Worm (Caenorhabditis elegans) whole organism, L2 larva: Measurements from ENCODE around the gene gst-13.
A peak's percentile ranks its signal among the peaks of the same experiment; 100 is the strongest.

ENCODE experiments used
- C34F6.9 ChIP-seq: fragments of 150-350 bp; optimal IDR thresholded peaks from 2 replicates; lab custom pipeline; 2014; ENCODE audit warnings: missing biosample characterization, missing genetic modification characterization
- F13H6.1 ChIP-seq: sonication (generic microtip); optimal IDR thresholded peaks from 2 replicates; lab custom pipeline; 2016; ENCODE audit warnings: missing genetic modification characterization, missing compliant biosample characterization
- Y55F3AM.14 ChIP-seq: fragments of 200-800 bp; sonication (Bioruptor generic); optimal IDR thresholded peaks from 2 replicates; lab custom pipeline; 2018; ENCODE audit warnings: mild to moderate bottlenecking, missing genetic modification characterization, missing compliant biosample characterization
- ZK546.5 ChIP-seq: sonication (generic microtip); optimal IDR thresholded peaks from 2 replicates; lab custom pipeline; 2017; ENCODE audit warnings: missing biosample characterization, missing genetic modification characterization
- alr-1 ChIP-seq: fragments of 150-350 bp; optimal IDR thresholded peaks from 2 replicates; lab custom pipeline; 2014; ENCODE audit warnings: missing biosample characterization, missing genetic modification characterization
- ama-1 ChIP-seq: fragments of 150-350 bp; optimal IDR thresholded peaks from 2 replicates; lab custom pipeline; 2018; ENCODE audit warnings: inconsistent platforms
- ceh-16 ChIP-seq: fragments of 150-350 bp; optimal IDR thresholded peaks from 2 replicates; lab custom pipeline; 2014; ENCODE audit warnings: missing biosample characterization, missing genetic modification characterization
- crh-2 ChIP-seq: sonication (generic microtip); optimal IDR thresholded peaks from 2 replicates; lab custom pipeline; 2017; ENCODE audit warnings: missing biosample characterization, missing genetic modification characterization
- dmd-4 ChIP-seq: sonication (generic microtip); optimal IDR thresholded peaks from 2 replicates; lab custom pipeline; 2017; ENCODE audit warnings: missing biosample characterization, missing genetic modification characterization
- egl-27 ChIP-seq: sonication (generic microtip); optimal IDR thresholded peaks from 3 replicates; lab custom pipeline; 2017; ENCODE audit warnings: missing biosample characterization, missing genetic modification reagents, missing genetic modification characterization
- elt-1 ChIP-seq: fragments of 150-350 bp; optimal IDR thresholded peaks from 2 replicates; lab custom pipeline; 2014; ENCODE audit warnings: missing biosample characterization, missing genetic modification characterization
- fos-1 ChIP-seq: fragments of 150-350 bp; optimal IDR thresholded peaks from 2 replicates; lab custom pipeline; 2014; ENCODE audit warnings: missing biosample characterization, missing genetic modification characterization
- lin-11 ChIP-seq: fragments of 150-350 bp; sonication (generic microtip); optimal IDR thresholded peaks from 2 replicates; lab custom pipeline; 2014; ENCODE audit warnings: missing biosample characterization, missing genetic modification characterization, inconsistent platforms, mixed read lengths
- lin-13 ChIP-seq: fragments of 150-350 bp; optimal IDR thresholded peaks from 2 replicates; lab custom pipeline; 2014; ENCODE audit warnings: missing biosample characterization, missing genetic modification reagents, missing genetic modification characterization
- lsy-2 ChIP-seq, 2 experiments: fragments of 150-350 bp in 1 of 2; sonication (generic microtip) in 1 of 2; optimal IDR thresholded peaks; 2 replicates each; lab custom pipeline; 2014 to 2017; ENCODE audit warnings: missing biosample characterization in 2 of 2, missing genetic modification characterization in 2 of 2
- mab-5 ChIP-seq: fragments of 150-350 bp; optimal IDR thresholded peaks from 2 replicates; lab custom pipeline; 2014; ENCODE audit warnings: missing biosample characterization, missing genetic modification characterization
- mbf-1 ChIP-seq: sonication (generic microtip); optimal IDR thresholded peaks from 2 replicates; lab custom pipeline; 2017; ENCODE audit warnings: missing biosample characterization, missing genetic modification characterization
- mdl-1 ChIP-seq, 2 experiments: fragments of 150-350 bp in 1 of 2; sonication (generic microtip) in 1 of 2; optimal IDR thresholded peaks; 2 replicates each; lab custom pipeline; 2017; ENCODE audit warnings: missing biosample characterization in 2 of 2, missing genetic modification characterization in 2 of 2
- nhr-10 ChIP-seq: sonication (generic microtip); optimal IDR thresholded peaks from 2 replicates; lab custom pipeline; 2017; ENCODE audit warnings: missing biosample characterization, missing genetic modification characterization
- nhr-11 ChIP-seq: fragments of 150-350 bp; optimal IDR thresholded peaks from 2 replicates; lab custom pipeline; 2014; ENCODE audit warnings: missing biosample characterization, missing genetic modification characterization
- nhr-129 ChIP-seq: fragments of 150-350 bp; optimal IDR thresholded peaks from 2 replicates; lab custom pipeline; 2014; ENCODE audit warnings: missing biosample characterization, missing genetic modification characterization
- nhr-21 ChIP-seq: fragments of 150-350 bp; optimal IDR thresholded peaks from 2 replicates; lab custom pipeline; 2014; ENCODE audit warnings: missing biosample characterization, missing genetic modification characterization
- nhr-237 ChIP-seq: fragments of 150-350 bp; optimal IDR thresholded peaks from 2 replicates; lab custom pipeline; 2014; ENCODE audit warnings: missing biosample characterization, missing genetic modification characterization
- nhr-25 ChIP-seq: fragments of 150-350 bp; sonication (generic microtip); optimal IDR thresholded peaks from 3 replicates; lab custom pipeline; 2014; ENCODE audit warnings: missing biosample characterization, missing genetic modification characterization
- nhr-6 ChIP-seq: fragments of 150-350 bp; optimal IDR thresholded peaks from 2 replicates; lab custom pipeline; 2014; ENCODE audit warnings: missing biosample characterization, missing genetic modification characterization
- nhr-77 ChIP-seq: fragments of 150-350 bp; optimal IDR thresholded peaks from 2 replicates; lab custom pipeline; 2014; ENCODE audit warnings: missing biosample characterization, missing genetic modification characterization
- peb-1 ChIP-seq: fragments of 150-350 bp; optimal IDR thresholded peaks from 2 replicates; lab custom pipeline; 2014; ENCODE audit warnings: missing biosample characterization, missing genetic modification characterization
- sem-4 ChIP-seq: fragments of 150-350 bp; optimal IDR thresholded peaks from 2 replicates; lab custom pipeline; 2014; ENCODE audit warnings: missing biosample characterization, missing genetic modification reagents, missing genetic modification characterization
- sma-3 ChIP-seq: sonication (generic microtip); optimal IDR thresholded peaks from 2 replicates; lab custom pipeline; 2016; ENCODE audit warnings: missing genetic modification reagents, missing genetic modification characterization, missing compliant biosample characterization
- sma-9 ChIP-seq, 2 experiments: fragments of 150-350 bp in 1 of 2; sonication (generic microtip) in 1 of 2; optimal IDR thresholded peaks; 2 replicates each; lab custom pipeline; 2014 to 2016; ENCODE audit warnings: missing genetic modification characterization in 2 of 2, mild to moderate bottlenecking in 1 of 2, missing biosample characterization in 1 of 2, missing compliant biosample characterization in 1 of 2, missing genetic modification reagents in 1 of 2, moderate library complexity in 1 of 2
- unc-55 ChIP-seq: fragments of 150-350 bp; sonication (generic microtip); optimal IDR thresholded peaks from 3 replicates; lab custom pipeline; 2014; ENCODE audit warnings: missing biosample characterization, missing genetic modification reagents, missing genetic modification characterization
- zag-1 ChIP-seq: fragments of 150-350 bp; optimal IDR thresholded peaks from 2 replicates; lab custom pipeline; 2014; ENCODE audit warnings: missing biosample characterization, missing genetic modification characterization
- ztf-1 ChIP-seq: fragments of 200-800 bp; sonication (Bioruptor generic); conservative IDR thresholded peaks from 2 replicates; pipeline ENCODE4 v1.3.6; 2022; ENCODE audit warnings: missing genetic modification characterization, missing compliant biosample characterization
- ztf-11 ChIP-seq: sonication (generic microtip); optimal IDR thresholded peaks from 2 replicates; lab custom pipeline; 2017; ENCODE audit warnings: missing biosample characterization, missing genetic modification characterization
- ztf-4 ChIP-seq: fragments of 150-350 bp; optimal IDR thresholded peaks from 2 replicates; lab custom pipeline; 2014; ENCODE audit warnings: missing biosample characterization, missing genetic modification characterization

The gst-13 gene

ce11 chrII:9263784-9264183 lies 32.5 kb downstream of the gst-13 start:
- TF ChIP-seq sma-9 (GFP tag; optimal IDR thresholded peaks at IDR 0.05; lab: Kevin White, UChicago) (peak; percentile 17), sma-9 (tag; optimal IDR thresholded peaks at IDR 0.05; lab: Kevin White, UChicago) (no peak), nhr-129 (tag; lab: Kevin White, UChicago) (peak; percentile 22), lsy-2 (tag; optimal IDR thresholded peaks at IDR 0.05; lab: Kevin White, UChicago) (peak in 1 of 2 experiments; percentile 49), sma-3 (GFP tag; lab: Kevin White, UChicago) (no peak), C34F6.9 (tag; lab: Kevin White, UChicago) (peak; percentile 53)

DNA sequence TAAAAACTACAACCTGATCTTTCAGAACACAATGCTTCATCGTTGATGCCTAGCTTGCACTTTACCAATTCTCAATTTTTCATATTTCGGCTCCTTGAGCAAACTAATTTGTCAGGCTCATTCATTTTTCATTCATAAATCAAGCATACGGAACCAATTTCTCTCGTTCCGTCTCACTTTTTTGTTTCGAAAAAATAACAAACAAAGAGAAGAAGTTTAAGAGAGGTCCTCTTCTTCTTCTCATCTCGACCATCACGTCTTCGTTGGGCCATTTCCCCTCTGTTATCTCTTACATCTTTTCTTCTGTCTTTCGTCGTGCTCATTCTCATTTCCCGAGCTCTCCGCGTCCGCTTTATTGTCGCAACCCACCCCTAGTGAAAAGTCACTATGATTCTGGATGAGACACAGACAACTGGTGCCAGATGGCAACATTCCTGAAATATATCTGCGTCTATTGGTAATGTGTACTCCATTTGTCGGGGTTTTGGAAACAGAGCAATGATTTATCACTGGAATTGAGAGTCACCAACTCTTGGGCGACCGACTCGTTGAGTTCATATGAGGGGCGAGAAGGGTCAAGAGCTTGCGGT lies 33.5 kb downstream of the gst-13 start:
- TF ChIP-seq mbf-1 (tag; lab: Kevin White, UChicago) (no peak), lsy-2 (tag; optimal IDR thresholded peaks at IDR 0.05; lab: Kevin White, UChicago) (peak in 1 of 2 experiments; percentile 51), ama-1 (lab: Kevin White, UChicago) (no peak), mdl-1 (tag; optimal IDR thresholded peaks at IDR 0.05; lab: Kevin White, UChicago) (no peak), zag-1 (tag; lab: Kevin White, UChicago) (peak; percentile 72), egl-27 (peak; percentile 5), C34F6.9 (tag; lab: Kevin White, UChicago) (peak; percentile 57), nhr-129 (tag; lab: Kevin White, UChicago) (peak; percentile 64), mab-5 (tag; lab: Kevin White, UChicago) (peak; percentile 83), sem-4 (tag; lab: Kevin White, UChicago) (peak; percentile 28), Y55F3AM.14 (GFP tag; lab: Kevin White, UChicago) (no peak), unc-55 (GFP tag; lab: Kevin White, UChicago) (peak; percentile 54), F13H6.1 (tag; lab: Kevin White, UChicago) (peak; percentile 50), sma-9 (GFP tag; optimal IDR thresholded peaks at IDR 0.05; lab: Kevin White, UChicago) (peak; percentile 28), sma-9 (tag; optimal IDR thresholded peaks at IDR 0.05; lab: Kevin White, UChicago) (no peak), fos-1 (tag; lab: Kevin White, UChicago) (no peak), crh-2 (tag; lab: Kevin White, UChicago) (peak; percentile 52)

DNA sequence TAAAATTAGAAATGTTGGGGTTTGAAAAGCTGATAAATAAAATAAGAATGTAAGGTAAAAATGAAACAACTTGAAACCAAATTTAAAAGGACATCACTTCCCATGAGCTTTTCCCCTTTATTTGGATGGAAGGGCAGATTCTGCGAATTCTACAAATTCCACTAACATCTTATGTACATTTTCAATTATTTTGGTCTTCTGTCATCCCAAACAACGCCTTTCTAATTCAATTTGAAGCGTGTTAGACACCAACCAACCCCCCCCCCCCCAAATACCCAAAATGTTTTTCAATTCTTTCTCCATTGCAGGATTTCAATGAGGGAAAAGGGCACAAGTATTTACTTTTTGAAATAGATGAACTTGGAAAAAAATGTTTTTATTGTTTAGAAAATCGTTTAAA lies 34.4 kb downstream of the gst-13 start:
- TF ChIP-seq dmd-4 (tag; lab: Kevin White, UChicago) (no peak), lin-13 (GFP tag; lab: Kevin White, UChicago) (no peak), nhr-11 (no peak), sem-4 (tag; lab: Kevin White, UChicago) (no peak), nhr-129 (tag; lab: Kevin White, UChicago) (no peak), sma-9 (GFP tag; optimal IDR thresholded peaks at IDR 0.05; lab: Kevin White, UChicago) (no peak), sma-9 (tag; optimal IDR thresholded peaks at IDR 0.05; lab: Kevin White, UChicago) (no peak), nhr-10 (no peak), sma-3 (GFP tag; lab: Kevin White, UChicago) (no peak), ama-1 (lab: Kevin White, UChicago) (no peak), ztf-1 (no peak), egl-27 (no peak), ZK546.5 (tag; lab: Kevin White, UChicago) (no peak), nhr-237 (tag; lab: Kevin White, UChicago) (no peak)

ce11 chrII:9266252-9266651 lies 35.0 kb downstream of the gst-13 start:
- TF ChIP-seq nhr-129 (tag; lab: Kevin White, UChicago) (no peak), fos-1 (tag; lab: Kevin White, UChicago) (no peak), elt-1 (no peak), ztf-1 (no peak), nhr-237 (tag; lab: Kevin White, UChicago) (no peak), nhr-6 (no peak), sem-4 (tag; lab: Kevin White, UChicago) (no peak), dmd-4 (tag; lab: Kevin White, UChicago) (no peak), mdl-1 (tag; optimal IDR thresholded peaks at IDR 0.05; lab: Kevin White, UChicago) (no peak), lin-11 (tag; lab: Kevin White, UChicago) (no peak), nhr-21 (no peak), nhr-77 (no peak), peb-1 (tag; lab: Kevin White, UChicago) (no peak), alr-1 (tag; lab: Kevin White, UChicago) (no peak), ztf-11 (tag; lab: Kevin White, UChicago) (no peak), ztf-4 (tag; lab: Kevin White, UChicago) (no peak), ceh-16 (tag; lab: Kevin White, UChicago) (no peak), nhr-25 (no peak), crh-2 (tag; lab: Kevin White, UChicago) (no peak)
